Worm (Caenorhabditis elegans): Measurements from ENCODE around the gene folr-1.

folr-1 gene

DNA sequence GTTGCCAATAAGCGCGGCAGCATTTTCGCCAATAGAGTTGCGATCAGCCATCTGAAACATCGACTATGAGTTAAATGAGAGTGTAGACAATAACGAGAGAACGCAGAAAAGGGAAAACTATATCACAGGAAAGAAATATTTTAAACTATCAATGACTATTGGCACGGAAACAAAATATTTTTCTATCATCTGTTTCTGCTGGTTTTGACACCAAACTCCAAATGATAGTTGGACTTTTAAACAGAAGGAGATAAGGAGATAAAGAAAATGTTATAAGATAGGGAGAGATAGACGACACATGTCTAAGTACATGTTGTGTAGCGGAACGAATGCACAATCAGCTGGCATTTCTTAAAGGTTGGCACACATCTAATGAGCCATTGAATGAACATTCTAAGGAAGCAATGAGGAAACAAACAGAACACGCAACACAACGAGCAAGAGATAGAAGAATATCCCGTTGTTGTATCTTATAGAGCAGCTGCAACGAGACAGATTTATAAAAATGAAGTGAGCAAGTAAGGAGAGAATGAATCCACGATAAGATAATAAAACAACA, 35.5 kb downstream of the folr-1 start, which contains the start of gene cysl-1:
Gene cysl-1 (minus strand): TSS at position 51 of the 559 bp plus-strand sequence.
- TF ChIP-seq unc-62 (GFP tag; optimal IDR thresholded peaks at IDR 0.05) (peak; percentile 42), hlh-1 (tag; optimal IDR thresholded peaks at IDR 0.05) (peak; percentile 85), nhr-28 (tag; optimal IDR thresholded peaks at IDR 0.05) (no peak), unc-120 (tag; optimal IDR thresholded peaks at IDR 0.05; ENCODE audit: poor library complexity, severe bottlenecking) (peak; percentile 51)

DNA sequence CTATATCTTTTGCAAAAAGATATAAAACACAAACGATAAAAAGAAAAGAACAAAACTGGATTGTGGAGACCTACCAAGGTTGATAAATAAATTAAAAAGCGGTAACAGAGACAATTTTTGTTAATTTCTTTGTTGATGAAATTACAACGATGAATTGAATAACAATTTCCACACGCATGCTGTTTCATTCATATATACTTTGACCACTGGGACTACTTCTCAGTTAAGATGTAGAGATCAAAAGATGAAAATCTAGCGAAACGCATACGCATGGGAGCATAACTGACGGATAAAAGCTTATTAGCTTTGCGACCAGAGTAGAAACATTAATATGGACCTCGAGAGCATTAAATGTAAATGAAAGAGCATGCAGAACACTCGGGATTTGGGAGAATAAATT, 37.0 kb downstream of the folr-1 start:
- TF ChIP-seq sptf-1 (tag; optimal IDR thresholded peaks at IDR 0.05) (no peak), ces-1 (GFP tag; optimal IDR thresholded peaks at IDR 0.05) (peak; percentile 66), snpc-4 (tag; optimal IDR thresholded peaks at IDR 0.05) (no peak)

DNA sequence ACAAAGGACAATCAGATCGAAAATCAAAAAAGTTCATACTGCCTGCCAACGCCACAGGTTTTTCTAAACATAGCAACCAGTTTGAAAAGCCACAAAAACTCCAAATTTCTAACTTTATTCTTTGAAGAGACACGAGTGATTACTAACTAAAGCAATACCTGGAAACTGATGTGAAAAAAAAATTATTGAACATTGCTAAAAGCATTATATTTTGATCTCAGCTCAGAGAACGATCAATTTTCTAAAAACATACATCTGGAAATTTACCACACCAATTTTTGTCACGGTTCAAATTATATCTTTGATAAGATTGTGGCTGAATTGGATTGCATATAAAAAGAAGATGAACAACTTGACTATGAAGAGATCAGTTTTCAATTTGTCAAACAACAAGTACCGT, 38.4 kb downstream of the folr-1 start:
- TF ChIP-seq ceh-39 (tag; optimal IDR thresholded peaks at IDR 0.05): no peak
- no peak for TF ChIP-seq mab-5 (tag; optimal IDR thresholded peaks at IDR 0.05)
- TF ChIP-seq mep-1 (tag; optimal IDR thresholded peaks at IDR 0.05): no peak
- no peak for TF ChIP-seq lsy-2 (tag; optimal IDR thresholded peaks at IDR 0.05)
- no peak for TF ChIP-seq tbx-8 (GFP tag; optimal IDR thresholded peaks at IDR 0.05)
- no peak for TF ChIP-seq ceh-83 (GFP tag; optimal IDR thresholded peaks at IDR 0.05)
- no peak for TF ChIP-seq bed-3 (GFP tag; optimal IDR thresholded peaks at IDR 0.05)
- no peak for TF ChIP-seq nhr-76 (tag; optimal IDR thresholded peaks at IDR 0.05)
- TF ChIP-seq mls-2 (tag; optimal IDR thresholded peaks at IDR 0.05): no peak
- TF ChIP-seq snpc-4 (tag; optimal IDR thresholded peaks at IDR 0.05): no peak
- TF ChIP-seq zip-8 (tag; optimal IDR thresholded peaks at IDR 0.05): no peak
- TF ChIP-seq ceh-43 (GFP tag; optimal IDR thresholded peaks at IDR 0.05): no peak
- no peak for TF ChIP-seq sem-2 (GFP tag; optimal IDR thresholded peaks at IDR 0.05)
- TF ChIP-seq unc-120 (tag; optimal IDR thresholded peaks at IDR 0.05; ENCODE audit: poor library complexity, severe bottlenecking): no peak
- TF ChIP-seq nhr-28 (tag; optimal IDR thresholded peaks at IDR 0.05): no peak
- no peak for TF ChIP-seq drap-1 (GFP tag; optimal IDR thresholded peaks at IDR 0.05)
- no peak for TF ChIP-seq pha-4 (tag; optimal IDR thresholded peaks at IDR 0.05)
- TF ChIP-seq elt-1 (tag; optimal IDR thresholded peaks at IDR 0.05; ENCODE audit: borderline replicate concordance, insufficient read depth): no peak

DNA sequence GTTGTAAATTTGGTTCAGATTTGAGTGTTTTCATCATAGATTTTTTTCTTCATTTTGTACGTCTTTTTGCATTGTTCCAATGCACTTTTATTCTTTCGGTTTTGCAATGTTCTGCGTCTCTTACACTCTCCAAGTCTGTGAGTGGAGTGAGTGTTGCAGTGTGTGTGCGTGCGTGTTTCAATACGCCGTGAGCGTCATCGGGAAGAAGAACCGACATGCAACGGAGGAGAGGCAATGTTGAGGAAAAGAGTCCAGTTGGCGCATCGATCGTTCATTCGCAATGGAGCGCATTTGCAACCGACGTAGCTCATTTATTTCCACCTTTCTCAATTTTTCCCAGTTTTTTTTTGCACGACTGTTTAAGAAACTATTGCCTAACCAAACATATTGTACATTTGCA, 39.5 kb downstream of the folr-1 start, which contains the start of gene ZC506.1:
Gene ZC506.1 (plus strand): TSS at position 400 of the 400 bp plus-strand sequence.
- peak; percentile 22 for TF ChIP-seq elt-3 (tag; optimal IDR thresholded peaks at IDR 0.05)
- TF ChIP-seq cnd-1 (tag; optimal IDR thresholded peaks at IDR 0.05): peak; percentile 83
- TF ChIP-seq ceh-39 (tag; optimal IDR thresholded peaks at IDR 0.05): peak; percentile 89
- TF ChIP-seq sptf-1 (tag; optimal IDR thresholded peaks at IDR 0.05): peak; percentile 81
- no peak for TF ChIP-seq elt-1 (tag; optimal IDR thresholded peaks at IDR 0.05; ENCODE audit: borderline replicate concordance, insufficient read depth)
- no peak for TF ChIP-seq nhr-2 (tag; optimal IDR thresholded peaks at IDR 0.05)
- TF ChIP-seq zip-8 (tag; optimal IDR thresholded peaks at IDR 0.05): no peak
- TF ChIP-seq nhr-28 (tag; optimal IDR thresholded peaks at IDR 0.05): no peak
- no peak for TF ChIP-seq nhr-12 (tag; optimal IDR thresholded peaks at IDR 0.05)
- peak; percentile 73 for TF ChIP-seq lsy-2 (tag; optimal IDR thresholded peaks at IDR 0.05)
- no peak for TF ChIP-seq unc-39 (tag; optimal IDR thresholded peaks at IDR 0.05)
- TF ChIP-seq ces-1 (GFP tag; optimal IDR thresholded peaks at IDR 0.05): peak; percentile 81
- TF ChIP-seq mls-2 (tag; optimal IDR thresholded peaks at IDR 0.05): peak; percentile 87
- peak; percentile 90 for TF ChIP-seq nhr-237 (tag; optimal IDR thresholded peaks at IDR 0.05)
- TF ChIP-seq flh-1 (GFP tag; optimal IDR thresholded peaks at IDR 0.05): no peak
- TF ChIP-seq lin-32 (GFP tag; optimal IDR thresholded peaks at IDR 0.05): no peak
- no peak for TF ChIP-seq tbx-8 (GFP tag; optimal IDR thresholded peaks at IDR 0.05)
- TF ChIP-seq M03D4.4 (tag; optimal IDR thresholded peaks at IDR 0.05): peak; percentile 70
- TF ChIP-seq nhr-76 (tag; optimal IDR thresholded peaks at IDR 0.05): no peak
- TF ChIP-seq mep-1 (tag; optimal IDR thresholded peaks at IDR 0.05): peak; percentile 98
- peak; percentile 84 for TF ChIP-seq hlh-1 (tag; optimal IDR thresholded peaks at IDR 0.05)
- TF ChIP-seq unc-62 (GFP tag; optimal IDR thresholded peaks at IDR 0.05): peak; percentile 82
- peak; percentile 89 for TF ChIP-seq lin-13 (tag; optimal IDR thresholded peaks at IDR 0.05)
- TF ChIP-seq ceh-43 (GFP tag; optimal IDR thresholded peaks at IDR 0.05): peak; percentile 10
- no peak for TF ChIP-seq mab-5 (tag; optimal IDR thresholded peaks at IDR 0.05)
- TF ChIP-seq ceh-83 (GFP tag; optimal IDR thresholded peaks at IDR 0.05): no peak
- peak; percentile 78 for TF ChIP-seq unc-120 (tag; optimal IDR thresholded peaks at IDR 0.05; ENCODE audit: poor library complexity, severe bottlenecking)
- TF ChIP-seq snpc-4 (tag; optimal IDR thresholded peaks at IDR 0.05): no peak
- TF ChIP-seq blmp-1 (tag; optimal IDR thresholded peaks at IDR 0.05): no peak
- TF ChIP-seq bed-3 (GFP tag; optimal IDR thresholded peaks at IDR 0.05): no peak
- TF ChIP-seq drap-1 (GFP tag; optimal IDR thresholded peaks at IDR 0.05): peak; percentile 76
- TF ChIP-seq sem-2 (GFP tag; optimal IDR thresholded peaks at IDR 0.05): no peak
- TF ChIP-seq ham-2 (GFP tag; optimal IDR thresholded peaks at IDR 0.05): peak; percentile 8
- peak; percentile 94 for TF ChIP-seq pha-4 (tag; optimal IDR thresholded peaks at IDR 0.05)
- peak; percentile 83 for TF ChIP-seq ztf-11 (tag; optimal IDR thresholded peaks at IDR 0.05)
